Worm (Caenorhabditis elegans) whole organism, L4/young adult: Measurements from ENCODE around the gene acs-3.

Source experiments
- W03F9.2 ChIP-seq: fragments of 150-350 bp; optimal IDR thresholded peaks from 2 replicates; lab custom pipeline; 2014; ENCODE audit warnings: missing biosample characterization, missing genetic modification characterization
- dao-5 ChIP-seq: sonication (generic microtip); optimal IDR thresholded peaks from 2 replicates; lab custom pipeline; 2016; ENCODE audit warnings: missing genotype, missing genetic modification characterization, moderate library complexity, missing compliant biosample characterization
- him-1 ChIP-seq: sonication (generic microtip); optimal IDR thresholded peaks from 2 replicates; lab custom pipeline; 2016; ENCODE audit warnings: missing genotype, missing genetic modification reagents, missing genetic modification characterization, missing compliant biosample characterization

- TF ChIP-seq him-1 (tag; lab: Kevin White, UChicago) (no peak), dao-5 (no peak), W03F9.2 (tag; lab: Kevin White, UChicago) (no peak)
Observed at ce11 chrV:1961453-1961852, 7.9 kb upstream of the acs-3 start, which contains the start of gene Y40B10B.1.
